Worm (Caenorhabditis elegans) whole organism, young adult: ENCODE data around the gene dyf-13.

Experiments
- C06A6.2 ChIP-seq: fragments of 200-800 bp; sonication (Bioruptor generic); conservative IDR thresholded peaks from 2 replicates; pipeline ENCODE4 v1.3.6; 2022; ENCODE audit warnings: missing genetic modification characterization, missing compliant biosample characterization
- D2030.7 ChIP-seq: fragments of 200-800 bp; sonication (Bioruptor generic); IDR thresholded peaks from 2 replicates; pipeline ENCODE4 v1.3.6; 2022; ENCODE audit warnings: missing genetic modification reagents, missing genetic modification characterization, missing compliant biosample characterization
- F22D6.2 ChIP-seq: sonication (generic microtip); optimal IDR thresholded peaks from 2 replicates; lab custom pipeline; 2016; ENCODE audit warnings: mild to moderate bottlenecking, missing genetic modification characterization, missing compliant biosample characterization
- F52B5.7 ChIP-seq: sonication (generic microtip); optimal IDR thresholded peaks from 2 replicates; lab custom pipeline; 2016; ENCODE audit warnings: mild to moderate bottlenecking, missing genetic modification characterization, missing compliant biosample characterization
- F57A8.1 ChIP-seq: fragments of 200-800 bp; sonication (Bioruptor generic); optimal IDR thresholded peaks from 2 replicates; lab custom pipeline; 2018; ENCODE audit warnings: mild to moderate bottlenecking, missing genetic modification characterization, moderate library complexity, missing compliant biosample characterization
- F57C9.4 ChIP-seq: sonication (generic microtip); optimal IDR thresholded peaks from 2 replicates; lab custom pipeline; 2017; ENCODE audit warnings: mild to moderate bottlenecking, missing genetic modification characterization, missing compliant biosample characterization
- K11D2.4 ChIP-seq: fragments of 200-800 bp; sonication (Bioruptor generic); IDR thresholded peaks from 2 replicates; pipeline ENCODE4 v1.3.6; 2022; ENCODE audit warnings: missing genetic modification reagents, missing genetic modification characterization, missing compliant biosample characterization
- Y53G8AR.9 ChIP-seq: fragments of 200-800 bp; sonication (Bioruptor generic); conservative IDR thresholded peaks from 2 replicates; pipeline ENCODE4 v1.3.6; 2022; ENCODE audit warnings: missing genetic modification reagents, missing genetic modification characterization, missing compliant biosample characterization
- Y79H2A.3 ChIP-seq: fragments of 200-800 bp; sonication (Bioruptor generic); conservative IDR thresholded peaks from 2 replicates; pipeline ENCODE4 v1.3.6; 2022; ENCODE audit warnings: missing genetic modification reagents, missing genetic modification characterization, missing compliant biosample characterization
- akir-1 ChIP-seq: fragments of 200-800 bp; sonication (Bioruptor generic); optimal IDR thresholded peaks from 2 replicates; lab custom pipeline; 2018; ENCODE audit warnings: mild to moderate bottlenecking, missing genetic modification characterization, moderate library complexity, missing compliant biosample characterization
- aptf-2 ChIP-seq: fragments of 200-800 bp; sonication (Bioruptor generic); conservative IDR thresholded peaks from 2 replicates; pipeline ENCODE4 v1.3.6; 2022; ENCODE audit warnings: missing genetic modification reagents, missing genetic modification characterization, missing compliant biosample characterization
- bed-1 ChIP-seq: fragments of 200-800 bp; sonication (Bioruptor generic); IDR thresholded peaks from 2 replicates; pipeline ENCODE4 v1.3.6; 2022; ENCODE audit warnings: missing genetic modification reagents, missing genetic modification characterization, missing compliant biosample characterization
- ccch-3 ChIP-seq: fragments of 200-800 bp; sonication (Bioruptor generic); optimal IDR thresholded peaks from 2 replicates; lab custom pipeline; 2018; ENCODE audit warnings: mild to moderate bottlenecking, missing genetic modification characterization, missing compliant biosample characterization
- cebp-1 ChIP-seq, 2 experiments: fragments of 200-800 bp in 1 of 2; sonication (Bioruptor generic) in 1 of 2; sonication (generic microtip) in 1 of 2; IDR thresholded peaks in 1 of 2; optimal IDR thresholded peaks in 1 of 2; 2 replicates each; pipeline versions ENCODE4 v1.3.6 to Lab custom; 2017 to 2022; ENCODE audit warnings: missing compliant biosample characterization in 2 of 2, missing genetic modification characterization in 2 of 2, mild to moderate bottlenecking in 1 of 2, missing genetic modification reagents in 1 of 2, moderate library complexity in 1 of 2
- ceh-58 ChIP-seq: fragments of 200-800 bp; sonication (Bioruptor generic); IDR thresholded peaks from 2 replicates; pipeline ENCODE4 v1.3.6; 2022; ENCODE audit warnings: missing genetic modification characterization, missing compliant biosample characterization
- chd-7 ChIP-seq: sonication (generic microtip); optimal IDR thresholded peaks from 2 replicates; lab custom pipeline; 2016; ENCODE audit warnings: mild to moderate bottlenecking, missing genetic modification characterization, moderate library complexity, missing compliant biosample characterization
- die-1 ChIP-seq: sonication (generic microtip); optimal IDR thresholded peaks from 2 replicates; lab custom pipeline; 2016; ENCODE audit warnings: missing genotype, mild to moderate bottlenecking, missing genetic modification characterization, missing compliant biosample characterization
- dox-1 ChIP-seq: fragments of 200-800 bp; sonication (Bioruptor generic); IDR thresholded peaks from 2 replicates; pipeline ENCODE4 v1.3.6; 2022; ENCODE audit warnings: missing genetic modification reagents, missing genetic modification characterization, missing compliant biosample characterization
- dpff-1 ChIP-seq: sonication (generic microtip); optimal IDR thresholded peaks from 2 replicates; lab custom pipeline; 2017; ENCODE audit warnings: mild to moderate bottlenecking, missing genetic modification characterization, missing compliant biosample characterization
- dpl-1 ChIP-seq: fragments of 150-350 bp; optimal IDR thresholded peaks from 2 replicates; lab custom pipeline; 2014; ENCODE audit warnings: missing biosample characterization, missing genetic modification reagents, missing genetic modification characterization
- egl-18 ChIP-seq: fragments of 200-800 bp; sonication (Bioruptor generic); IDR thresholded peaks from 2 replicates; pipeline ENCODE4 v1.3.6; 2022; ENCODE audit warnings: missing genetic modification reagents, missing genetic modification characterization, missing compliant biosample characterization
- gei-17 ChIP-seq: fragments of 200-800 bp; sonication (Bioruptor generic); optimal IDR thresholded peaks from 2 replicates; lab custom pipeline; 2018; ENCODE audit warnings: mild to moderate bottlenecking, missing genetic modification characterization, missing compliant biosample characterization
- him-1 ChIP-seq: sonication (generic microtip); optimal IDR thresholded peaks from 2 replicates; lab custom pipeline; 2016; ENCODE audit warnings: missing genotype, missing genetic modification reagents, missing genetic modification characterization, missing compliant biosample characterization
- hlh-26 ChIP-seq: fragments of 200-800 bp; sonication (Bioruptor generic); conservative IDR thresholded peaks from 2 replicates; pipeline ENCODE4 v1.3.6; 2022; ENCODE audit warnings: missing genetic modification reagents, missing genetic modification characterization, missing compliant biosample characterization
- hmg-20 ChIP-seq: fragments of 200-800 bp; sonication (Bioruptor generic); IDR thresholded peaks from 2 replicates; pipeline ENCODE4 v1.3.6; 2022; ENCODE audit warnings: missing genetic modification reagents, missing genetic modification characterization, missing compliant biosample characterization
- madf-10 ChIP-seq: sonication (generic microtip); optimal IDR thresholded peaks from 2 replicates; lab custom pipeline; 2016; ENCODE audit warnings: mild to moderate bottlenecking, missing genetic modification characterization, missing compliant biosample characterization
- madf-8 ChIP-seq: fragments of 200-800 bp; sonication (Bioruptor generic); conservative IDR thresholded peaks from 2 replicates; pipeline ENCODE4 v1.3.6; 2022; ENCODE audit warnings: missing genetic modification reagents, missing genetic modification characterization, missing compliant biosample characterization
- mes-4 ChIP-seq: sonication (generic microtip); optimal IDR thresholded peaks from 2 replicates; lab custom pipeline; 2016; ENCODE audit warnings: missing genotype, missing genetic modification characterization, missing compliant biosample characterization
- nfya-1 ChIP-seq: sonication (generic microtip); optimal IDR thresholded peaks from 2 replicates; lab custom pipeline; 2017; ENCODE audit warnings: antibody characterized with exemption, missing compliant biosample characterization, missing genetic modification characterization, borderline replicate concordance; ENCODE audit not compliant: insufficient read depth
- nfya-2 ChIP-seq: fragments of 200-800 bp; sonication (Bioruptor generic); IDR thresholded peaks from 2 replicates; pipeline ENCODE4 v1.3.6; 2022; ENCODE audit warnings: missing genetic modification reagents, missing genetic modification characterization, missing compliant biosample characterization
- nhr-120 ChIP-seq: fragments of 200-800 bp; sonication (Bioruptor generic); IDR thresholded peaks from 2 replicates; pipeline ENCODE4 v1.3.6; 2022; ENCODE audit warnings: missing genetic modification characterization, missing compliant biosample characterization
- pbrm-1 ChIP-seq: fragments of 200-800 bp; sonication (Bioruptor generic); IDR thresholded peaks from 2 replicates; pipeline ENCODE4 v1.3.6; 2022; ENCODE audit warnings: missing genetic modification reagents, missing genetic modification characterization, missing compliant biosample characterization
- pha-4 ChIP-seq: fragments of 150-350 bp; sonication (generic microtip); optimal IDR thresholded peaks from 2 replicates; lab custom pipeline; 2014; ENCODE audit warnings: missing biosample characterization, missing genetic modification reagents, missing genetic modification characterization
- rcor-1 ChIP-seq: fragments of 200-800 bp; sonication (Bioruptor generic); IDR thresholded peaks from 2 replicates; pipeline ENCODE4 v1.3.6; 2022; ENCODE audit warnings: missing genetic modification reagents, missing genetic modification characterization, missing compliant biosample characterization
- rec-8 ChIP-seq, 2 experiments: sonication (generic microtip); optimal IDR thresholded peaks; 2 replicates each; lab custom pipeline; 2016; ENCODE audit warnings: mild to moderate bottlenecking in 2 of 2, missing genetic modification characterization in 2 of 2, missing genetic modification reagents in 2 of 2, missing genotype in 2 of 2, missing biosample characterization in 1 of 2, missing compliant biosample characterization in 1 of 2, moderate library complexity in 1 of 2
- repo-1 ChIP-seq: sonication (generic microtip); optimal IDR thresholded peaks from 2 replicates; lab custom pipeline; 2017; ENCODE audit warnings: mild to moderate bottlenecking, missing genetic modification characterization, missing compliant biosample characterization
- sdz-38 ChIP-seq: sonication (generic microtip); optimal IDR thresholded peaks from 2 replicates; lab custom pipeline; 2016; ENCODE audit warnings: missing genotype, missing genetic modification characterization, missing compliant biosample characterization
- snpc-1.1 ChIP-seq: sonication (generic microtip); optimal IDR thresholded peaks from 2 replicates; lab custom pipeline; 2017; ENCODE audit warnings: missing genetic modification characterization, mild to moderate bottlenecking, missing compliant biosample characterization, antibody characterized with exemption, moderate library complexity, missing genotype, missing genetic modification reagents; ENCODE audit not compliant: insufficient read depth
- snpc-1.3 ChIP-seq: sonication (generic microtip); optimal IDR thresholded peaks from 2 replicates; lab custom pipeline; 2017; ENCODE audit warnings: missing genetic modification characterization, mild to moderate bottlenecking, missing compliant biosample characterization, antibody characterized with exemption, moderate library complexity, missing genotype, missing genetic modification reagents; ENCODE audit not compliant: insufficient read depth
- snpc-3.4 ChIP-seq: sonication (generic microtip); optimal IDR thresholded peaks from 2 replicates; lab custom pipeline; 2017; ENCODE audit warnings: missing genetic modification characterization, mild to moderate bottlenecking, missing compliant biosample characterization, antibody characterized with exemption, moderate library complexity, missing genotype, missing genetic modification reagents
- tbp1 ChIP-seq: fragments of 200-800 bp; sonication (Bioruptor generic); optimal IDR thresholded peaks from 2 replicates; lab custom pipeline; 2018; ENCODE audit warnings: mild to moderate bottlenecking, missing genetic modification characterization, missing compliant biosample characterization
- tbx-9 ChIP-seq: sonication (generic microtip); optimal IDR thresholded peaks from 2 replicates; lab custom pipeline; 2016; ENCODE audit warnings: borderline replicate concordance, missing genetic modification characterization, inconsistent platforms, missing compliant biosample characterization
- tlf-1 ChIP-seq: fragments of 200-800 bp; sonication (Bioruptor generic); optimal IDR thresholded peaks from 2 replicates; lab custom pipeline; 2018; ENCODE audit warnings: mild to moderate bottlenecking, missing genetic modification characterization, missing compliant biosample characterization
- unc-130 ChIP-seq: sonication (generic microtip); optimal IDR thresholded peaks from 2 replicates; lab custom pipeline; 2016; ENCODE audit warnings: missing genetic modification reagents, missing genetic modification characterization, missing compliant biosample characterization
- unc-62 ChIP-seq: fragments of 150-350 bp; optimal IDR thresholded peaks from 2 replicates; lab custom pipeline; 2014; ENCODE audit warnings: missing biosample characterization, missing genetic modification reagents, missing genetic modification characterization
- zfh-2 ChIP-seq: fragments of 200-800 bp; sonication (Bioruptor generic); conservative IDR thresholded peaks from 2 replicates; pipeline ENCODE4 v1.3.6; 2022; ENCODE audit warnings: missing genetic modification reagents, missing genetic modification characterization, missing compliant biosample characterization
- ztf-22 ChIP-seq: fragments of 200-800 bp; sonication (Bioruptor generic); optimal IDR thresholded peaks from 2 replicates; lab custom pipeline; 2018; ENCODE audit warnings: mild to moderate bottlenecking, missing genetic modification characterization, moderate library complexity, missing compliant biosample characterization
- ztf-3 ChIP-seq: fragments of 200-800 bp; sonication (Bioruptor generic); optimal IDR thresholded peaks from 2 replicates; lab custom pipeline; 2018; ENCODE audit warnings: mild to moderate bottlenecking, missing genetic modification characterization, missing compliant biosample characterization

dyf-13 gene

DNA sequence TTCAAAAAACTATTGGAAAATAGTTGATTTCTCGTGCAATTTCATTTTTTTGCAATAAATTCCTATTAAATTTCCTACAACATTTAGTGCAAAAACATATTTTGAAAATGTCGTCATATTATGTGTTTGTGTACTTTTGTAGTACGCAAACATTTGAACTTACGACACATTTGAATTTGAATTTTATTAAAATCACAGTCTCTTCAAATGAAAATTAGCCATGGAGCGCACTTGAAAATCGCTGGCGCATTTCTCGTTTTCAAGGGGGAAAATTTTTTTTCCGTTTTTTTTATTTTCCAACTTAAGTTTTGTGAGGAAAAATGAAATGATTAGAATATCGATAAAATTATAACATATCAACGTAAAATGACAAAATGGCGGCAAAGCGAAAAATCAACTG, 23.6 kb downstream of the dyf-13 start (continued):
- TF ChIP-seq aptf-2 (GFP tag; lab: Robert Waterston, UW), result no peak
- no peak for TF ChIP-seq ztf-3 (GFP tag; lab: Kevin White, UChicago)
- TF ChIP-seq him-1 (tag; lab: Kevin White, UChicago), result peak; percentile 75
- TF ChIP-seq D2030.7 (GFP tag; lab: Robert Waterston, UW), result peak; percentile 60
- TF ChIP-seq hmg-20 (GFP tag; lab: Robert Waterston, UW), result no peak
- TF ChIP-seq nhr-120 (GFP tag; lab: Robert Waterston, UW), result no peak
- TF ChIP-seq chd-7 (tag; lab: Kevin White, UChicago), result no peak
- no peak for TF ChIP-seq C06A6.2 (GFP tag; lab: Robert Waterston, UW)
- no peak for TF ChIP-seq repo-1
- no peak for TF ChIP-seq nfya-1 (tag; lab: Kevin White, UChicago)
- no peak for TF ChIP-seq ztf-22 (GFP tag; lab: Kevin White, UChicago)
- TF ChIP-seq ccch-3 (GFP tag; lab: Kevin White, UChicago), result no peak
- TF ChIP-seq zfh-2 (GFP tag; lab: Robert Waterston, UW), result no peak
- no peak for TF ChIP-seq rec-8 (tag; optimal IDR thresholded peaks at IDR 0.05; lab: Kevin White, UChicago)
- TF ChIP-seq F57A8.1 (GFP tag; lab: Kevin White, UChicago), result no peak
- TF ChIP-seq cebp-1 (GFP tag; IDR thresholded peaks at IDR 0.05; lab: Robert Waterston, UW), result no peak
- no peak for TF ChIP-seq cebp-1 (tag; optimal IDR thresholded peaks at IDR 0.05; lab: Kevin White, UChicago)
- TF ChIP-seq akir-1 (GFP tag; lab: Kevin White, UChicago), result no peak
- no peak for TF ChIP-seq unc-130 (GFP tag; lab: Kevin White, UChicago)
- TF ChIP-seq snpc-1.1, result peak; percentile 65
- no peak for TF ChIP-seq tbp1
- TF ChIP-seq hlh-26 (GFP tag; lab: Robert Waterston, UW), result no peak
- no peak for TF ChIP-seq mes-4 (tag; lab: Kevin White, UChicago)
- TF ChIP-seq pha-4, result no peak
- TF ChIP-seq rcor-1 (GFP tag; lab: Robert Waterston, UW), result no peak
- no peak for TF ChIP-seq nfya-2
- TF ChIP-seq snpc-1.3 (tag; lab: Kevin White, UChicago), result peak; percentile 73
- no peak for TF ChIP-seq F57C9.4
- TF ChIP-seq egl-18, result no peak
- no peak for TF ChIP-seq ceh-58 (GFP tag; lab: Robert Waterston, UW)
- no peak for TF ChIP-seq tbx-9 (tag; lab: Kevin White, UChicago)
- TF ChIP-seq madf-10 (tag; lab: Kevin White, UChicago), result no peak
- TF ChIP-seq tlf-1 (GFP tag; lab: Kevin White, UChicago), result peak; percentile 55
- TF ChIP-seq madf-8 (GFP tag; lab: Robert Waterston, UW), result peak; percentile 70
- TF ChIP-seq unc-62 (GFP tag; lab: Kevin White, UChicago), result no peak
- TF ChIP-seq dox-1 (GFP tag; lab: Robert Waterston, UW), result no peak
- no peak for TF ChIP-seq F22D6.2 (tag; lab: Kevin White, UChicago)
- TF ChIP-seq pbrm-1 (GFP tag; lab: Robert Waterston, UW), result no peak
- no peak for TF ChIP-seq die-1
- TF ChIP-seq gei-17, result no peak
- TF ChIP-seq Y53G8AR.9, result no peak
- no peak for TF ChIP-seq Y79H2A.3
- no peak for TF ChIP-seq dpl-1 (GFP tag; lab: Kevin White, UChicago)
- no peak for TF ChIP-seq bed-1
- TF ChIP-seq K11D2.4 (GFP tag; lab: Robert Waterston, UW), result no peak
- no peak for TF ChIP-seq sdz-38 (tag; lab: Kevin White, UChicago)
- TF ChIP-seq dpff-1 (tag; lab: Kevin White, UChicago), result no peak
- TF ChIP-seq F52B5.7 (tag; lab: Kevin White, UChicago), result no peak
- TF ChIP-seq snpc-3.4, result peak; percentile 78
